Fruit fly (Drosophila melanogaster): ENCODE data around the gene CG14990.

dm6 chr3L:4069069-4069468, 23.9 kb upstream of the CG14990 start, which contains the start of gene CG32259:
- no peak for TF ChIP-seq sc (optimal IDR thresholded peaks at IDR 0.05)
- TF ChIP-seq sc (GFP tag; optimal IDR thresholded peaks at IDR 0.05), result no peak
- no peak for TF ChIP-seq Blimp-1 (GFP tag; optimal IDR thresholded peaks at IDR 0.05)
- no peak for TF ChIP-seq gsb (GFP tag; IDR thresholded peaks at IDR 0.05)
- no peak for TF ChIP-seq danr (GFP tag; IDR thresholded peaks at IDR 0.05)
- no peak for TF ChIP-seq grau (tag; optimal IDR thresholded peaks at IDR 0.05)

Data from whole organism, embryonic.